Fruit fly (Drosophila melanogaster) whole organism, embryonic: Measurements from ENCODE around the gene Caf1-55.

Experiments
- Abd-B ChIP-seq: fragments of 200-800 bp; sonication (Bioruptor generic); optimal IDR thresholded peaks from 2 replicates; lab custom pipeline; 2018; ENCODE audit warnings: missing biosample characterization, mild to moderate bottlenecking, missing genetic modification characterization, moderate library complexity
- BEAF-32 ChIP-seq: fragments of 200-800 bp; sonication (Bioruptor generic); optimal IDR thresholded peaks from 3 replicates; lab custom pipeline; 2017; ENCODE audit warnings: missing biosample characterization, missing genetic modification characterization, mild to moderate bottlenecking, moderate library complexity, missing genetic modification reagents
- Blimp-1 ChIP-seq: fragments of 200-800 bp; sonication (Bioruptor generic); optimal IDR thresholded peaks from 3 replicates; lab custom pipeline; 2018; ENCODE audit warnings: missing biosample characterization, missing genetic modification characterization, mild to moderate bottlenecking, moderate library complexity, missing genetic modification reagents
- CG10267 ChIP-seq: fragments of 200-800 bp; sonication (Bioruptor generic); optimal IDR thresholded peaks from 2 replicates; lab custom pipeline; 2018; ENCODE audit warnings: missing biosample characterization, mild to moderate bottlenecking, missing genetic modification characterization, moderate library complexity
- CG10979 ChIP-seq: fragments of 200-800 bp; sonication (Bioruptor generic); optimal IDR thresholded peaks from 2 replicates; lab custom pipeline; 2018; ENCODE audit warnings: missing biosample characterization, mild to moderate bottlenecking, missing genetic modification characterization, moderate library complexity
- CG11504 ChIP-seq: fragments of 200-800 bp; sonication (Bioruptor generic); optimal IDR thresholded peaks from 3 replicates; lab custom pipeline; 2019; ENCODE audit warnings: missing biosample characterization, mild to moderate bottlenecking, missing genetic modification characterization, moderate library complexity
- CG15479 ChIP-seq: fragments of 200-800 bp; sonication (Bioruptor generic); optimal IDR thresholded peaks from 3 replicates; lab custom pipeline; 2019; ENCODE audit warnings: missing biosample characterization, mild to moderate bottlenecking, missing genetic modification characterization, moderate library complexity
- CG15601 ChIP-seq: fragments of 200-800 bp; sonication (Bioruptor generic); optimal IDR thresholded peaks from 3 replicates; lab custom pipeline; 2019; ENCODE audit warnings: missing biosample characterization, mild to moderate bottlenecking, missing genetic modification characterization, moderate library complexity
- CG15696 ChIP-seq: fragments of 200-800 bp; sonication (Bioruptor generic); optimal IDR thresholded peaks from 2 replicates; lab custom pipeline; 2019; ENCODE audit warnings: missing biosample characterization, mild to moderate bottlenecking, missing genetic modification characterization, moderate library complexity
- CG17361 ChIP-seq: fragments of 200-800 bp; sonication (Bioruptor generic); IDR thresholded peaks from 3 replicates; pipeline ENCODE4 v1.3.6; 2022; ENCODE audit warnings: missing biosample characterization, missing genetic modification characterization
- CG17385 ChIP-seq: fragments of 200-800 bp; sonication (Bioruptor generic); optimal IDR thresholded peaks from 3 replicates; lab custom pipeline; 2018; ENCODE audit warnings: missing biosample characterization, mild to moderate bottlenecking, missing genetic modification characterization
- CG17829 ChIP-seq: fragments of 200-800 bp; optimal IDR thresholded peaks from 2 replicates; lab custom pipeline; 2019; ENCODE audit warnings: missing biosample characterization, mild to moderate bottlenecking, missing genetic modification characterization, moderate library complexity
- CG2116 ChIP-seq: fragments of 200-800 bp; sonication (Bioruptor generic); optimal IDR thresholded peaks from 3 replicates; lab custom pipeline; 2018; ENCODE audit warnings: missing biosample characterization, mild to moderate bottlenecking, missing genetic modification characterization
- CG2129 ChIP-seq: fragments of 200-800 bp; sonication (Bioruptor generic); IDR thresholded peaks from 2 replicates; pipeline ENCODE4 v1.3.6; 2022; ENCODE audit warnings: missing biosample characterization, missing genetic modification characterization; ENCODE audit not compliant: partially characterized antibody
- CG32532 ChIP-seq: fragments of 200-800 bp; sonication (Bioruptor generic); IDR thresholded peaks from 2 replicates; pipeline ENCODE4 v1.3.6; 2022; ENCODE audit warnings: missing biosample characterization, missing genetic modification characterization
- CG4617 ChIP-seq: fragments of 200-800 bp; sonication (Bioruptor generic); optimal IDR thresholded peaks from 3 replicates; lab custom pipeline; 2016; ENCODE audit warnings: missing biosample characterization, missing genetic modification characterization, borderline replicate concordance
- CG4854 ChIP-seq: fragments of 200-800 bp; sonication (Bioruptor generic); optimal IDR thresholded peaks from 2 replicates; lab custom pipeline; 2016; ENCODE audit warnings: missing biosample characterization, missing genetic modification characterization, inconsistent platforms
- CG7839 ChIP-seq: fragments of 200-800 bp; sonication (Bioruptor generic); optimal IDR thresholded peaks from 3 replicates; lab custom pipeline; 2018; ENCODE audit warnings: missing biosample characterization, mild to moderate bottlenecking, missing genetic modification characterization, moderate library complexity
- CG8388 ChIP-seq: fragments of 200-800 bp; sonication (Bioruptor generic); optimal IDR thresholded peaks from 2 replicates; lab custom pipeline; 2019; ENCODE audit warnings: missing biosample characterization, mild to moderate bottlenecking, missing genetic modification characterization, moderate library complexity
- CG9727 ChIP-seq: fragments of 200-800 bp; sonication (Bioruptor generic); optimal IDR thresholded peaks from 3 replicates; lab custom pipeline; 2017; ENCODE audit warnings: missing biosample characterization, mild to moderate bottlenecking, missing genetic modification characterization
- CG9797 ChIP-seq: fragments of 200-800 bp; sonication (Bioruptor generic); optimal IDR thresholded peaks from 3 replicates; lab custom pipeline; 2018; ENCODE audit warnings: missing biosample characterization, mild to moderate bottlenecking, missing genetic modification characterization
- Dbx ChIP-seq: fragments of 200-800 bp; sonication (Bioruptor generic); IDR thresholded peaks from 3 replicates; pipeline ENCODE4 v1.3.6; 2022; ENCODE audit warnings: missing biosample characterization, missing genetic modification characterization
- Elba2 ChIP-seq: fragments of 200-800 bp; sonication (Bioruptor generic); optimal IDR thresholded peaks from 3 replicates; lab custom pipeline; 2016; ENCODE audit warnings: missing biosample characterization, missing genetic modification characterization
- Fer3 ChIP-seq: fragments of 200-800 bp; sonication (Bioruptor generic); optimal IDR thresholded peaks from 2 replicates; lab custom pipeline; 2018; ENCODE audit warnings: missing biosample characterization, mild to moderate bottlenecking, missing genetic modification characterization, moderate library complexity
- Nf-YC ChIP-seq: fragments of 200-800 bp; optimal IDR thresholded peaks from 3 replicates; lab custom pipeline; 2019; ENCODE audit warnings: missing biosample characterization, mild to moderate bottlenecking, missing genetic modification characterization, moderate library complexity
- Sin3A ChIP-seq: fragments of >200 bp; optimal IDR thresholded peaks from 2 replicates; lab custom pipeline; 2018
- Stat92E ChIP-seq, 3 experiments: fragments of >200 bp in 2 of 3; fragments of 200-800 bp in 1 of 3; sonication (Bioruptor generic) in 1 of 3; optimal IDR thresholded peaks; 2 replicates each; lab custom pipeline; 2017 to 2019; ENCODE audit warnings: missing biosample characterization in 3 of 3, missing genetic modification characterization in 3 of 3, mild to moderate bottlenecking in 1 of 3, moderate library complexity in 1 of 3
- abd-A ChIP-seq: fragments of 200-800 bp; sonication (Bioruptor generic); optimal IDR thresholded peaks from 3 replicates; lab custom pipeline; 2019; ENCODE audit warnings: missing biosample characterization, mild to moderate bottlenecking, missing genetic modification characterization, moderate library complexity
- bsh ChIP-seq, 2 experiments: fragments of 200-800 bp; sonication (Bioruptor generic); optimal IDR thresholded peaks; 2 replicates each; lab custom pipeline; 2017 to 2018; ENCODE audit warnings: mild to moderate bottlenecking in 2 of 2, missing biosample characterization in 2 of 2, missing genetic modification characterization in 2 of 2, moderate library complexity in 1 of 2
- croc ChIP-seq: fragments of 200-800 bp; sonication (Bioruptor generic); conservative IDR thresholded peaks from 3 replicates; pipeline ENCODE4 v1.3.6; 2022; ENCODE audit warnings: missing biosample characterization, missing genetic modification characterization
- ftz-f1 ChIP-seq: fragments of 200-800 bp; sonication (Bioruptor generic); optimal IDR thresholded peaks from 2 replicates; lab custom pipeline; 2016; ENCODE audit warnings: missing biosample characterization, missing genetic modification characterization
- inv ChIP-seq: fragments of 200-800 bp; sonication (Bioruptor generic); IDR thresholded peaks from 2 replicates; pipeline ENCODE4 v1.3.6; 2022; ENCODE audit warnings: missing biosample characterization, missing genetic modification characterization; ENCODE audit not compliant: partially characterized antibody
- nerfin-1 ChIP-seq: fragments of 200-800 bp; sonication (Bioruptor generic); optimal IDR thresholded peaks from 3 replicates; lab custom pipeline; 2019; ENCODE audit warnings: missing biosample characterization, mild to moderate bottlenecking, missing genetic modification characterization, moderate library complexity
- schlank ChIP-seq: fragments of 200-800 bp; sonication (Bioruptor generic); optimal IDR thresholded peaks from 2 replicates; lab custom pipeline; 2018; ENCODE audit warnings: missing biosample characterization, mild to moderate bottlenecking, missing genetic modification characterization
- sens ChIP-seq: fragments of 200-800 bp; sonication (Bioruptor generic); peaks from one replicate; lab custom pipeline; 2016; ENCODE audit warnings: missing biosample characterization, missing genetic modification characterization
- stwl ChIP-seq: fragments of 200-800 bp; sonication (Bioruptor generic); optimal IDR thresholded peaks from 3 replicates; lab custom pipeline; 2018; ENCODE audit warnings: missing biosample characterization, mild to moderate bottlenecking, missing genetic modification characterization, moderate library complexity
- ttk ChIP-seq: fragments of 200-800 bp; sonication (Bioruptor generic); IDR thresholded peaks from 2 replicates; pipeline ENCODE4 v2.1.2; 2022; ENCODE audit warnings: missing biosample characterization, missing genetic modification characterization

The Caf1-55 gene

dm6 chr3R:15213362-15213989 lies 11.9 kb upstream of the Caf1-55 start, which contains the start of the genes CG6654 and CG4210 (continued):
- TF ChIP-seq CG15696 (peak; percentile 56), Fer3 (tag; lab: Kevin White, UChicago) (no peak), ttk (no peak), CG15601 (tag; lab: Kevin White, UChicago) (peak; percentile 26), CG17361 (GFP tag; lab: Robert Waterston, UW) (peak; percentile 33; the same call in 1 of the 3 replicates), CG2129 (peak; percentile 18; the same call in 1 of the 2 replicates), schlank (tag; lab: Kevin White, UChicago) (no peak), CG10979 (tag; lab: Kevin White, UChicago) (peak; percentile 1), abd-A (tag; lab: Kevin White, UChicago) (no peak), CG10267 (tag; lab: Kevin White, UChicago) (peak; percentile 58), Blimp-1 (GFP tag; lab: Kevin White, UChicago) (no peak), sens (GFP tag; lab: Kevin White, UChicago) (peak; percentile 85), Elba2 (GFP tag; lab: Kevin White, UChicago) (peak; percentile 60), CG17829 (tag; lab: Kevin White, UChicago) (peak; percentile 38), Sin3A (lab: Kevin White, UChicago) (peak; percentile 21), CG9797 (GFP tag; lab: Kevin White, UChicago) (peak; percentile 84), bsh (GFP tag; optimal IDR thresholded peaks at IDR 0.05; lab: Kevin White, UChicago) (peak in 1 of 2 experiments; percentile 16), BEAF-32 (peak; percentile 78), nerfin-1 (no peak), CG4854 (GFP tag; lab: Kevin White, UChicago) (no peak), stwl (tag; lab: Kevin White, UChicago) (peak; percentile 98), ftz-f1 (GFP tag; lab: Kevin White, UChicago) (peak; percentile 38), Stat92E (GFP tag; optimal IDR thresholded peaks at IDR 0.05; lab: Kevin White, UChicago) (peak in 1 of 3 experiments; percentile 63), CG9727 (GFP tag; lab: Kevin White, UChicago) (peak; percentile 1), CG11504 (tag; lab: Kevin White, UChicago) (no peak), inv (GFP tag; lab: Robert Waterston, UW) (peak; percentile 37; the same call in 1 of the 2 replicates), CG15479 (peak; percentile 20), CG4617 (GFP tag; lab: Kevin White, UChicago) (peak; percentile 78), Abd-B (GFP tag; lab: Kevin White, UChicago) (no peak), Nf-YC (tag; lab: Kevin White, UChicago) (peak; percentile 44), CG8388 (no peak), Dbx (GFP tag; lab: Robert Waterston, UW) (0 out of 3 replicates have a peak, but pooled peaks have one; percentile 15), CG2116 (GFP tag; lab: Kevin White, UChicago) (peak; percentile 42), CG32532 (peak; percentile 10; the same call in 1 of the 2 replicates), CG7839 (tag; lab: Kevin White, UChicago) (no peak), croc (GFP tag; lab: Robert Waterston, UW) (no peak), CG17385 (GFP tag; lab: Kevin White, UChicago) (peak; percentile 4)
- TF ChIP-seq, all 482 proteins: peak for 96
